Worm (Caenorhabditis elegans): ENCODE results near the gene pam-1.

The pam-1 gene

DNA sequence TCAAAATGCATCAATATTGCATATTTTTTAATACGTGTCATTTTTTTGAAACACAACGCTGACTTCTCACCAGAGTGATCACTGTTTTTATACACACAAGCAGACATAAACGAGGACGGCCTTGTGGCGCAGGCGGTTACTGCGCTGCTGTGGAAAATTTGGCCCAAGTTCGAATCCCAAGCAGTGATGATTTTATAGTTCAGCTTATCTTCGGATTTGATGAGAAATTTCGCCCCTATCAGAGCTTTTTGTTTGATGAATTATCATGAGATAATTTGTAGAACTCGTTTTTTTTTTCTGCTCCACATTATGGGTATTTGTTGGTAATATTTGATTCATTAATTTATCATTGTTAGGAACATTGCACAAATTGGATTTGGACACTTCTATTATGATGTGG, 23.3 kb upstream of the pam-1 start:
- peak; percentile 71 for TF ChIP-seq hlh-30 (tag; optimal IDR thresholded peaks at IDR 0.05; ENCODE audit: insufficient read depth)
- peak; percentile 73 for TF ChIP-seq zfp-2 (tag; optimal IDR thresholded peaks at IDR 0.05)
- TF ChIP-seq pqm-1 (tag; optimal IDR thresholded peaks at IDR 0.05): peak; percentile 7
- peak; percentile 81 for TF ChIP-seq F10B5.3 (tag; optimal IDR thresholded peaks at IDR 0.05)
- no peak for TF ChIP-seq daf-8 (GFP tag; IDR thresholded peaks at IDR 0.05)
- no peak for TF ChIP-seq ceh-28 (tag; optimal IDR thresholded peaks at IDR 0.05)
- TF ChIP-seq zip-11 (GFP tag; IDR thresholded peaks at IDR 0.05): peak; percentile 68; the same call in 1 of the 2 replicates
- no peak for TF ChIP-seq unc-39 (tag; optimal IDR thresholded peaks at IDR 0.05)
- peak; percentile 34 for TF ChIP-seq R02D3.7 (tag; optimal IDR thresholded peaks at IDR 0.05)
- TF ChIP-seq vab-7 (GFP tag; IDR thresholded peaks at IDR 0.05): peak; percentile 95
- TF ChIP-seq dve-1 (tag; optimal IDR thresholded peaks at IDR 0.05; ENCODE audit: insufficient read depth): peak; percentile 89
- TF ChIP-seq zip-2 (tag; optimal IDR thresholded peaks at IDR 0.05): peak; percentile 69
- no peak for TF ChIP-seq snpc-4 (tag; optimal IDR thresholded peaks at IDR 0.05)
- TF ChIP-seq nhr-237 (tag; optimal IDR thresholded peaks at IDR 0.05): no peak
- TF ChIP-seq lin-15B (tag; optimal IDR thresholded peaks at IDR 0.05): no peak
- peak; percentile 82 for TF ChIP-seq mxl-3 (GFP tag; optimal IDR thresholded peaks at IDR 0.05)
- TF ChIP-seq dmd-8 (GFP tag; IDR thresholded peaks at IDR 0.05): peak; percentile 98
- no peak for TF ChIP-seq zag-1 (tag; optimal IDR thresholded peaks at IDR 0.05)
- no peak for TF ChIP-seq daf-12 (tag; optimal IDR thresholded peaks at IDR 0.05)
- TF ChIP-seq daf-19 (GFP tag; conservative IDR thresholded peaks at IDR 0.05): no peak; the same call in 1 of the 2 replicates
- TF ChIP-seq cey-2 (tag; optimal IDR thresholded peaks at IDR 0.05; ENCODE audit: borderline replicate concordance, insufficient read depth): no peak
- peak; percentile 97 for TF ChIP-seq F44E2.7 (GFP tag; IDR thresholded peaks at IDR 0.05)
- peak; percentile 73 for TF ChIP-seq dmd-6 (GFP tag; IDR thresholded peaks at IDR 0.05)
- TF ChIP-seq nhr-41 (GFP tag; IDR thresholded peaks at IDR 0.05): peak; percentile 93
- no peak for TF ChIP-seq ceh-82 (tag; optimal IDR thresholded peaks at IDR 0.05)
- TF ChIP-seq F26F4.8 (GFP tag; conservative IDR thresholded peaks at IDR 0.05): peak; percentile 97
- TF ChIP-seq lin-38 (GFP tag; IDR thresholded peaks at IDR 0.05): peak; percentile 90
- TF ChIP-seq egl-27 (tag; optimal IDR thresholded peaks at IDR 0.05): no peak
- peak in 1 of 2 experiments; percentile 79 for TF ChIP-seq unc-62 (GFP tag; optimal IDR thresholded peaks at IDR 0.05 in 1 of 2)
- TF ChIP-seq unc-62 (tag; optimal IDR thresholded peaks at IDR 0.05): no peak
- TF ChIP-seq ztf-7 (tag; optimal IDR thresholded peaks at IDR 0.05): peak; percentile 71
- peak; percentile 59 to 71 for TF ChIP-seq hif-1 (tag; optimal IDR thresholded peaks at IDR 0.05)
- TF ChIP-seq unc-130 (GFP tag; optimal IDR thresholded peaks at IDR 0.05): peak; percentile 95
- peak; percentile 87 for TF ChIP-seq F49E8.2 (tag; optimal IDR thresholded peaks at IDR 0.05; ENCODE audit: borderline replicate concordance)
- no peak for TF ChIP-seq skn-1 (tag; optimal IDR thresholded peaks at IDR 0.05)
- peak; percentile 25 for TF ChIP-seq nhr-28 (tag; optimal IDR thresholded peaks at IDR 0.05)
- peak; percentile 98 for TF ChIP-seq Y105C5A.15 (GFP tag; IDR thresholded peaks at IDR 0.05)
- TF ChIP-seq nhr-10 (tag; optimal IDR thresholded peaks at IDR 0.05): no peak
- TF ChIP-seq nhr-77 (tag; optimal IDR thresholded peaks at IDR 0.05): peak; percentile 4
- TF ChIP-seq arid-1 (GFP tag; conservative IDR thresholded peaks at IDR 0.05): no peak; the same call in 1 of the 2 replicates
- peak; percentile 96 for TF ChIP-seq nhr-111 (GFP tag; optimal IDR thresholded peaks at IDR 0.05)
- TF ChIP-seq nhr-42 (GFP tag; IDR thresholded peaks at IDR 0.05): peak; percentile 87
- TF ChIP-seq Y48G9A.11 (GFP tag; IDR thresholded peaks at IDR 0.05): peak; percentile 89
- peak; percentile 68 for TF ChIP-seq attf-4 (tag; optimal IDR thresholded peaks at IDR 0.05)
- TF ChIP-seq ces-1 (GFP tag; optimal IDR thresholded peaks at IDR 0.05): peak; percentile 66
- peak; percentile 90 for TF ChIP-seq tra-1 (GFP tag; IDR thresholded peaks at IDR 0.05)
- TF ChIP-seq fkh-10 (GFP tag; optimal IDR thresholded peaks at IDR 0.05): no peak
- TF ChIP-seq T20F7.1 (GFP tag; optimal IDR thresholded peaks at IDR 0.05): peak; percentile 82
- peak; percentile 90 to 95 for TF ChIP-seq madf-5 (GFP tag; IDR thresholded peaks at IDR 0.05)
- TF ChIP-seq mxl-2 (GFP tag; conservative IDR thresholded peaks at IDR 0.05): peak; percentile 80
- no peak for TF ChIP-seq lin-39 (tag; optimal IDR thresholded peaks at IDR 0.05)
- no peak for TF ChIP-seq fos-1 (tag; optimal IDR thresholded peaks at IDR 0.05)
- no peak for TF ChIP-seq nhr-76 (tag; optimal IDR thresholded peaks at IDR 0.05)
